Worm (Caenorhabditis elegans) whole organism, young adult: ENCODE measurements around the gene ZK1240.5.
"Not testable (repeated sequence)": the region's sequence is repeated elsewhere in the genome, so short reads cannot be mapped to it uniquely, and the experiment has no call there.

Experiments
- B0336.3 ChIP-seq: fragments of 200-800 bp; sonication (Bioruptor generic); IDR thresholded peaks from 2 replicates; pipeline ENCODE4 v1.3.6; 2022; ENCODE audit warnings: missing genetic modification characterization, missing compliant biosample characterization
- C06A6.2 ChIP-seq: fragments of 200-800 bp; sonication (Bioruptor generic); conservative IDR thresholded peaks from 2 replicates; pipeline ENCODE4 v1.3.6; 2022; ENCODE audit warnings: missing genetic modification characterization, missing compliant biosample characterization
- F10E7.11 ChIP-seq: sonication (generic microtip); optimal IDR thresholded peaks from 2 replicates; lab custom pipeline; 2017; ENCODE audit warnings: mild to moderate bottlenecking, missing genetic modification characterization, moderate library complexity, missing compliant biosample characterization
- F52B5.7 ChIP-seq: sonication (generic microtip); optimal IDR thresholded peaks from 2 replicates; lab custom pipeline; 2016; ENCODE audit warnings: mild to moderate bottlenecking, missing genetic modification characterization, missing compliant biosample characterization
- F57C9.4 ChIP-seq: sonication (generic microtip); optimal IDR thresholded peaks from 2 replicates; lab custom pipeline; 2017; ENCODE audit warnings: mild to moderate bottlenecking, missing genetic modification characterization, missing compliant biosample characterization
- K12H6.12 ChIP-seq: fragments of 200-800 bp; sonication (Bioruptor generic); optimal IDR thresholded peaks from 2 replicates; lab custom pipeline; 2018; ENCODE audit warnings: mild to moderate bottlenecking, missing genetic modification characterization, missing compliant biosample characterization
- Y53G8AR.9 ChIP-seq: fragments of 200-800 bp; sonication (Bioruptor generic); conservative IDR thresholded peaks from 2 replicates; pipeline ENCODE4 v1.3.6; 2022; ENCODE audit warnings: missing genetic modification reagents, missing genetic modification characterization, missing compliant biosample characterization
- Y56A3A.18 ChIP-seq: fragments of 200-800 bp; sonication (Bioruptor generic); IDR thresholded peaks from 2 replicates; pipeline ENCODE4 v1.3.6; 2022; ENCODE audit warnings: missing genetic modification reagents, missing genetic modification characterization, missing compliant biosample characterization
- aptf-3 ChIP-seq: fragments of 200-800 bp; sonication (Bioruptor generic); IDR thresholded peaks from 2 replicates; pipeline ENCODE4 v1.3.6; 2022; ENCODE audit warnings: missing genetic modification characterization, missing compliant biosample characterization
- cebp-1 ChIP-seq, 2 experiments: fragments of 200-800 bp in 1 of 2; sonication (Bioruptor generic) in 1 of 2; sonication (generic microtip) in 1 of 2; IDR thresholded peaks in 1 of 2; optimal IDR thresholded peaks in 1 of 2; 2 replicates each; pipeline versions ENCODE4 v1.3.6 to Lab custom; 2017 to 2022; ENCODE audit warnings: missing compliant biosample characterization in 2 of 2, missing genetic modification characterization in 2 of 2, mild to moderate bottlenecking in 1 of 2, missing genetic modification reagents in 1 of 2, moderate library complexity in 1 of 2
- ceh-100 ChIP-seq: fragments of 200-800 bp; sonication (Bioruptor generic); IDR thresholded peaks from 2 replicates; pipeline ENCODE4 v1.3.6; 2022; ENCODE audit warnings: missing genetic modification reagents, missing genetic modification characterization, missing compliant biosample characterization
- ceh-40 ChIP-seq: fragments of 200-800 bp; sonication (Bioruptor generic); IDR thresholded peaks from 2 replicates; pipeline ENCODE4 v1.3.6; 2022; ENCODE audit warnings: missing genetic modification characterization, missing compliant biosample characterization
- chd-7 ChIP-seq: sonication (generic microtip); optimal IDR thresholded peaks from 2 replicates; lab custom pipeline; 2016; ENCODE audit warnings: mild to moderate bottlenecking, missing genetic modification characterization, moderate library complexity, missing compliant biosample characterization
- hsf-1 ChIP-seq: fragments of 200-800 bp; sonication (Bioruptor generic); IDR thresholded peaks from 2 replicates; pipeline ENCODE4 v1.3.6; 2022; ENCODE audit warnings: missing genetic modification reagents, missing genetic modification characterization, missing compliant biosample characterization
- lsy-27 ChIP-seq: sonication (generic microtip); optimal IDR thresholded peaks from 2 replicates; lab custom pipeline; 2017; ENCODE audit warnings: missing genetic modification characterization, mild to moderate bottlenecking, missing compliant biosample characterization, antibody characterized with exemption, missing genotype, borderline replicate concordance; ENCODE audit not compliant: insufficient read depth
- mxl-1 ChIP-seq: sonication (generic microtip); optimal IDR thresholded peaks from 2 replicates; lab custom pipeline; 2016; ENCODE audit warnings: missing genetic modification characterization, missing compliant biosample characterization
- nhr-80 ChIP-seq: sonication (generic microtip); optimal IDR thresholded peaks from 2 replicates; lab custom pipeline; 2016; ENCODE audit warnings: missing genetic modification characterization, missing compliant biosample characterization
- pbrm-1 ChIP-seq: fragments of 200-800 bp; sonication (Bioruptor generic); IDR thresholded peaks from 2 replicates; pipeline ENCODE4 v1.3.6; 2022; ENCODE audit warnings: missing genetic modification reagents, missing genetic modification characterization, missing compliant biosample characterization
- rcor-1 ChIP-seq: fragments of 200-800 bp; sonication (Bioruptor generic); IDR thresholded peaks from 2 replicates; pipeline ENCODE4 v1.3.6; 2022; ENCODE audit warnings: missing genetic modification reagents, missing genetic modification characterization, missing compliant biosample characterization
- sdz-38 ChIP-seq: sonication (generic microtip); optimal IDR thresholded peaks from 2 replicates; lab custom pipeline; 2016; ENCODE audit warnings: missing genotype, missing genetic modification characterization, missing compliant biosample characterization
- snpc-3.4 ChIP-seq: sonication (generic microtip); optimal IDR thresholded peaks from 2 replicates; lab custom pipeline; 2017; ENCODE audit warnings: missing genetic modification characterization, mild to moderate bottlenecking, missing compliant biosample characterization, antibody characterized with exemption, moderate library complexity, missing genotype, missing genetic modification reagents
- xnd-1 ChIP-seq: sonication (generic microtip); optimal IDR thresholded peaks from 2 replicates; lab custom pipeline; 2016; ENCODE audit warnings: missing genotype, missing genetic modification reagents, missing genetic modification characterization, missing compliant biosample characterization
- zfh-2 ChIP-seq: fragments of 200-800 bp; sonication (Bioruptor generic); conservative IDR thresholded peaks from 2 replicates; pipeline ENCODE4 v1.3.6; 2022; ENCODE audit warnings: missing genetic modification reagents, missing genetic modification characterization, missing compliant biosample characterization
- ztf-18 ChIP-seq: sonication (generic microtip); optimal IDR thresholded peaks from 2 replicates; lab custom pipeline; 2016; ENCODE audit warnings: missing genotype, mild to moderate bottlenecking, missing genetic modification characterization, missing compliant biosample characterization
- ztf-26 ChIP-seq: sonication (generic microtip); optimal IDR thresholded peaks from 2 replicates; lab custom pipeline; 2017; ENCODE audit warnings: missing genetic modification characterization, missing compliant biosample characterization
- ztf-3 ChIP-seq: fragments of 200-800 bp; sonication (Bioruptor generic); optimal IDR thresholded peaks from 2 replicates; lab custom pipeline; 2018; ENCODE audit warnings: mild to moderate bottlenecking, missing genetic modification characterization, missing compliant biosample characterization

ZK1240.5 gene

ce11 chrII:2292549-2292948 is 25.2 kb downstream of the ZK1240.5 start:
- TF ChIP-seq nhr-80 (tag; lab: Kevin White, UChicago) (peak; percentile 48), F57C9.4 (tag; lab: Kevin White, UChicago) (no peak), ceh-100 (GFP tag; lab: Robert Waterston, UW) (no peak), F52B5.7 (tag; lab: Kevin White, UChicago) (no peak)

- TF ChIP-seq ztf-3 (GFP tag; lab: Kevin White, UChicago) (no peak), aptf-3 (GFP tag; lab: Robert Waterston, UW) (no peak), xnd-1 (tag; lab: Kevin White, UChicago) (no peak)
- TF ChIP-seq, all 124 proteins: peak for 0
Observed at ce11 chrII:2292027-2292426, 25.7 kb downstream of the ZK1240.5 start, which contains the start of gene K09F6.7. Gene K09F6.7, minus strand, starts transcription at chrII:2292127.

DNA sequence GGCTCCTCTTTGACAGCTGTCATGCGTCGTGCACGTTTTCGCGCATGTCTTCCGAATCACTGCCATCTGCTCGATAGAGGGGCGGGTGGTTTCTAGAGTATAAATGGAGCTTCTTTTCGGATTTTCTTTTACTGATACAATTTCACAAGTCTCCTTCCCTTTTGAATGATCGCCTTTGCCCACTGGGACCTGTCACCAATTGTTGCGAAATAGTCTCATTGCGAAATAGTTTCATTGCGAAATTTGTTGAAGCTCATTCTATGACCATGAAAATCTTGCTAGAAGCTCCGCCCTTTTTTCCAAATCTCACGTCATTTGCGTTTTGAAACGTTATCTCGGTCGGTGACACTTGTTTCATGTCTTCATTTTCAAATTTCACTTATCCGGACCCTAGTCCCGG is 28.3 kb downstream of the ZK1240.5 start:
- TF ChIP-seq lsy-27 (tag; lab: Kevin White, UChicago) (no peak), snpc-3.4 (tag; lab: Kevin White, UChicago) (no peak), sdz-38 (no peak), C06A6.2 (no peak), K12H6.12 (tag; lab: Kevin White, UChicago) (peak; percentile 18), cebp-1 (GFP tag; IDR thresholded peaks at IDR 0.05; lab: Robert Waterston, UW) (peak; percentile 94), cebp-1 (tag; optimal IDR thresholded peaks at IDR 0.05; lab: Kevin White, UChicago) (peak; percentile 99), ztf-18 (tag; lab: Kevin White, UChicago) (no peak)

ce11 chrII:2288798-2289197 is 28.9 kb downstream of the ZK1240.5 start, which contains the start of the genes K09F6.10 and K09F6.13:
Gene K09F6.10, minus strand, starts transcription at chrII:2288883.
Gene K09F6.13, plus strand, starts transcription at chrII:2289114.
- TF ChIP-seq cebp-1 (GFP tag; IDR thresholded peaks at IDR 0.05; lab: Robert Waterston, UW), result peak; percentile 80
- peak; percentile 91 for TF ChIP-seq cebp-1 (tag; optimal IDR thresholded peaks at IDR 0.05; lab: Kevin White, UChicago)
- no peak for TF ChIP-seq Y56A3A.18 (GFP tag; lab: Robert Waterston, UW)

DNA sequence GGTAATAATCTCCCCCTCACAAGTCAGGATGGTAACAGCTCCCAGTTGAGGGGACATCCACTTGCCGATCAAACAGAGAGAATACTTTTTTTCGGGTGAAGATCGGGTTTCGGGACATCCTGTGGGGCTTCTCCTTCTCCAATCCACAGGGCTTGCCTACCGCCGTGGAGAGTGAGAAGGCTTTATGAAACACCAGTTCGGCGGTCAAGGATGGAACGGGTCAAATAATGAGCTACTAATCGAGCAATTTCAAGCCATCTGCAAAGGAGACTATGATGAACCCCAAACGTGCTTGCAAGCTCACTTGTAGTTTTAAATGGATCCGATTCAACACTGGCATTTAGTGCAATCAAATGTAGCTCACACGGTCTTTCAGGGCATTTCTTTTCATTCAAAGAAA is 33.0 kb downstream of the ZK1240.5 start:
- TF ChIP-seq ceh-40 (GFP tag; lab: Robert Waterston, UW) (no peak), zfh-2 (GFP tag; lab: Robert Waterston, UW) (0 out of 2 replicates have a peak, but pooled peaks have one; percentile 26), pbrm-1 (no peak), B0336.3 (GFP tag; lab: Robert Waterston, UW) (no peak)
- TF ChIP-seq, all 124 proteins: peak for 1

- not testable (repeated sequence) for TF ChIP-seq rcor-1 (GFP tag; lab: Robert Waterston, UW); chd-7; Y53G8AR.9 (GFP tag; lab: Robert Waterston, UW)
Observed at ce11 chrII:2282599-2282998, 35.1 kb downstream of the ZK1240.5 start, which contains the start of gene K09F6.9. Gene K09F6.9, minus strand, starts transcription at chrII:2282699.

DNA sequence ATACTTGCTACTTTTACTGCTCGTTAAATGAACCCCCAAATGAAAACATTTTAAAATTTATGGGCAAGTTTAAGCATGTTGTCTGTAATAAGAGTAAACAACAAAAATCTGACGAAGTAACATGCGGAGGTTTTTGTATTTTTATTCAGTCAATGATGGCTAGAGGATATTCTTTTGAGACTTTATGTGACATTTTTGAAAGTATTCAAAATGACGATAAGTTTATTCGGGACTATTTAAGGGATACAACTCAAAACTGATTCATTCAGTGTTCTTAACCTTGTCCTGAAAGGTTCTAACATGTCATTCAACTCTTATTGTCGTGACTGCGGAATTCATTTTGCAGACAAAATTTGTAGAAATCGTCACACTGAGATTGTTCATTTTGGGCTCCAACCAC is 37.9 kb downstream of the ZK1240.5 start, which contains the start of gene K09F6.11:
TSS of gene K09F6.11 (plus strand) at position 301 of the 400 bp plus-strand sequence.
- TF ChIP-seq ztf-26 (tag; lab: Kevin White, UChicago) (no peak), ztf-3 (GFP tag; lab: Kevin White, UChicago) (no peak), hsf-1 (GFP tag; lab: Robert Waterston, UW) (no peak), nhr-80 (tag; lab: Kevin White, UChicago) (no peak), F10E7.11 (no peak), mxl-1 (tag; lab: Kevin White, UChicago) (no peak)
